Worm (Caenorhabditis elegans): ENCODE results near the gene C54E4.12.

DNA sequence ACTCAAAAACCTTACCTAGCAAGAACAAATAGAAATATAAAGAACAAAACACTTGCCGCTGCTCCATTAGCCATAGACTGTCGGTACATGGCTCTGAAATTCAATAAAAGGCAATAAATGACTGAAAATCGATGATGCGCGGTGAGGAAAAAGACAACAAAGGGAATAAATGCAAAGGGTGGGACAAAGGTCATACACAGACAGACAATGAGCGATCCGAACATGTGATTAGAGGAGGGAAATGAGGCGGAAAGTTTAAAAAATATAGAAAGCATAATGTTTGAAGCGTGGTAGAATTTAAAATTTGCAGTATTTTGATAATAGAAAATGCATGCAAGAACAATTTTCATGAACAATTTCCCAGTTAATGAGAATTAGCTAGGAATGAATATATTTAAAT, at the start of gene C54E4.12:
- TF ChIP-seq flt-1 (GFP tag; IDR thresholded peaks at IDR 0.05) (no peak), ztf-29 (GFP tag; IDR thresholded peaks at IDR 0.05) (no peak), tab-1 (GFP tag; IDR thresholded peaks at IDR 0.05) (no peak), med-1 (GFP tag; optimal IDR thresholded peaks at IDR 0.05; ENCODE audit: insufficient read depth) (no peak), klf-2 (GFP tag; conservative IDR thresholded peaks at IDR 0.05) (no peak)
